Fruit fly (Drosophila melanogaster) whole organism: ENCODE data around the gene CG10348.

Source experiments
- CG8478 ChIP-seq: fragments of >200 bp; optimal IDR thresholded peaks from 2 replicates; lab custom pipeline; 2018; ENCODE audit warnings: inconsistent platforms
- pan ChIP-seq: fragments of >200 bp; optimal IDR thresholded peaks from 2 replicates; lab custom pipeline; 2017
- psq ChIP-seq: fragments of >200 bp; optimal IDR thresholded peaks from 2 replicates; lab custom pipeline; 2017
- usp ChIP-seq: fragments of >200 bp; optimal IDR thresholded peaks from 2 replicates; lab custom pipeline; 2017; ENCODE audit warnings: missing biosample characterization, missing genetic modification characterization, mixed read lengths

DNA sequence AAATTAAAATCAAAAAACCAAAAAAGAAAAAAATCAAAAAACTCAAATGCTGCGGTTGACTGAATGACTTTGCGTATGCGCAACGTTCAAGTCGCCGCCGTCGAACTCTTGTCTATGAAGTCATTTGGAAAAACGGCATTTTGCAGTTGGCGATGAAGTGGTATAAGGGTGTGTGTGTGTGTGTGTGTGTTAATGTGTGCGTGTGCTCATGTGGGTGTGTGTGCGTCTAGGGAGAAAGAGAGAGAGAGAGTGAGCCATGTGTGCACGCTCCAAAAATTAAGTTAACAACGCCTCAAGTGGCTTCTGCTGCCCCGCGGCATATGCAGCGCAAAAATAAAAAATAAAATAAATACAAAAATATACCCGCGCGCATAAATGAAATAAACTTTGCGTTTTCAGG is 45.1 kb upstream of the CG10348 start:
- TF ChIP-seq usp (GFP tag; lab: Kevin White, UChicago) (no peak), psq (no peak), pan (no peak), CG8478 (lab: Kevin White, UChicago) (no peak)
